Fruit fly (Drosophila melanogaster): ENCODE data around the gene Ing5.

DNA sequence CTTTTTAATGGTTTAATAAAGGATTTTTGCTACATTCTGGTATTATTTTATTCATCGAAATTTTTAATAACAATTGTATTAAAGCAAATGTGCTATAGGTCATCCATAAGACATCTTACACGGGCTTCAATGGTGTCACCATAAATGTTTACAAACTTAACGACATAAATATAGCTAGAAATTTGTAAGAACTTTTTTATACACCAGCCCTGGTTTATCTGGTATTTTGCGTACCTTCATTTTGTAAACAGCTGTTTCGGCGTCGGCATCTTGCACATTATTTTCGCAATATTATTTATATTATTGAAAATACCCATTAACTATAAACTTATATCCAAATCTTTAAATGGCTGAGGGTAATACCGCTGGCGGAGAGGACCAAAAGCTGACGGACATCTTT, 19.7 kb downstream of the Ing5 start, which contains the start of gene Tap42:
- TF ChIP-seq kay (GFP tag; ENCODE audit: borderline replicate concordance) (no peak), CG7101 (tag; optimal IDR thresholded peaks at IDR 0.05) (peak; percentile 34), bab1 (GFP tag; optimal IDR thresholded peaks at IDR 0.05) (peak; percentile 47), CG1620 (GFP tag; optimal IDR thresholded peaks at IDR 0.05) (no peak), Mnt (GFP tag; optimal IDR thresholded peaks at IDR 0.05) (peak; percentile 30)

Measured in whole organism, adult.